Worm (Caenorhabditis elegans) whole organism, young adult: Measurements from ENCODE around the gene M01F1.9.

Source experiments
- B0336.3 ChIP-seq: fragments of 200-800 bp; sonication (Bioruptor generic); IDR thresholded peaks from 2 replicates; pipeline ENCODE4 v1.3.6; 2022; ENCODE audit warnings: missing genetic modification characterization, missing compliant biosample characterization
- C06A6.2 ChIP-seq: fragments of 200-800 bp; sonication (Bioruptor generic); conservative IDR thresholded peaks from 2 replicates; pipeline ENCODE4 v1.3.6; 2022; ENCODE audit warnings: missing genetic modification characterization, missing compliant biosample characterization
- F33H1.4 ChIP-seq: fragments of 200-800 bp; sonication (Bioruptor generic); IDR thresholded peaks from 2 replicates; pipeline ENCODE4 v1.3.6; 2022; ENCODE audit warnings: missing genetic modification reagents, missing genetic modification characterization, missing compliant biosample characterization
- F39B2.1 ChIP-seq: fragments of 200-800 bp; sonication (Bioruptor generic); IDR thresholded peaks from 2 replicates; pipeline ENCODE4 v1.3.6; 2022; ENCODE audit warnings: missing genetic modification reagents, missing genetic modification characterization, missing compliant biosample characterization
- ama-1 ChIP-seq, 3 experiments: fragments of 150-350 bp in 1 of 3; sonication (generic microtip) in 2 of 3; optimal IDR thresholded peaks; 2 replicates each; lab custom pipeline; 2014 to 2018; ENCODE audit warnings: missing biosample characterization in 2 of 3, missing genetic modification characterization in 2 of 3, missing genetic modification reagents in 2 of 3
- aptf-2 ChIP-seq: fragments of 200-800 bp; sonication (Bioruptor generic); conservative IDR thresholded peaks from 2 replicates; pipeline ENCODE4 v1.3.6; 2022; ENCODE audit warnings: missing genetic modification reagents, missing genetic modification characterization, missing compliant biosample characterization
- aptf-3 ChIP-seq: fragments of 200-800 bp; sonication (Bioruptor generic); IDR thresholded peaks from 2 replicates; pipeline ENCODE4 v1.3.6; 2022; ENCODE audit warnings: missing genetic modification characterization, missing compliant biosample characterization
- atf-7 ChIP-seq: sonication (generic microtip); optimal IDR thresholded peaks from 2 replicates; lab custom pipeline; 2017; ENCODE audit warnings: mild to moderate bottlenecking, missing genetic modification characterization, missing compliant biosample characterization
- attf-3 ChIP-seq: fragments of 200-800 bp; sonication (Bioruptor generic); conservative IDR thresholded peaks from 2 replicates; pipeline ENCODE4 v1.3.6; 2022; ENCODE audit warnings: missing genetic modification reagents, missing genetic modification characterization, missing compliant biosample characterization
- attf-5 ChIP-seq: fragments of 200-800 bp; sonication (Bioruptor generic); optimal IDR thresholded peaks from 2 replicates; lab custom pipeline; 2018; ENCODE audit warnings: mild to moderate bottlenecking, missing genetic modification characterization, missing compliant biosample characterization
- attf-6 ChIP-seq: fragments of 200-800 bp; sonication (Bioruptor generic); IDR thresholded peaks from 2 replicates; pipeline ENCODE4 v1.3.6; 2022; ENCODE audit warnings: missing genetic modification reagents, missing genetic modification characterization, missing compliant biosample characterization
- cebp-2 ChIP-seq: fragments of 200-800 bp; sonication (Bioruptor generic); IDR thresholded peaks from 2 replicates; pipeline ENCODE4 v1.3.6; 2022; ENCODE audit warnings: missing genetic modification characterization, missing compliant biosample characterization
- ceh-40 ChIP-seq: fragments of 200-800 bp; sonication (Bioruptor generic); IDR thresholded peaks from 2 replicates; pipeline ENCODE4 v1.3.6; 2022; ENCODE audit warnings: missing genetic modification characterization, missing compliant biosample characterization
- ceh-79 ChIP-seq: sonication (generic microtip); optimal IDR thresholded peaks from 2 replicates; lab custom pipeline; 2017; ENCODE audit warnings: mild to moderate bottlenecking, missing genetic modification characterization, missing compliant biosample characterization
- chd-7 ChIP-seq: sonication (generic microtip); optimal IDR thresholded peaks from 2 replicates; lab custom pipeline; 2016; ENCODE audit warnings: mild to moderate bottlenecking, missing genetic modification characterization, moderate library complexity, missing compliant biosample characterization
- efl-1 ChIP-seq: fragments of 150-350 bp; optimal IDR thresholded peaks from 2 replicates; lab custom pipeline; 2014; ENCODE audit warnings: missing biosample characterization, missing genetic modification reagents, missing genetic modification characterization
- ets-4 ChIP-seq: fragments of 200-800 bp; sonication (Bioruptor generic); optimal IDR thresholded peaks from 2 replicates; lab custom pipeline; 2018; ENCODE audit warnings: mild to moderate bottlenecking, missing genetic modification characterization, missing compliant biosample characterization
- hlh-26 ChIP-seq: fragments of 200-800 bp; sonication (Bioruptor generic); conservative IDR thresholded peaks from 2 replicates; pipeline ENCODE4 v1.3.6; 2022; ENCODE audit warnings: missing genetic modification reagents, missing genetic modification characterization, missing compliant biosample characterization
- hmg-1.2 ChIP-seq: fragments of 200-800 bp; sonication (Bioruptor generic); IDR thresholded peaks from 2 replicates; pipeline ENCODE4 v1.3.6; 2022; ENCODE audit warnings: missing genetic modification reagents, missing genetic modification characterization, missing compliant biosample characterization
- hmg-20 ChIP-seq: fragments of 200-800 bp; sonication (Bioruptor generic); IDR thresholded peaks from 2 replicates; pipeline ENCODE4 v1.3.6; 2022; ENCODE audit warnings: missing genetic modification reagents, missing genetic modification characterization, missing compliant biosample characterization
- hrde-1 ChIP-seq: sonication (generic microtip); optimal IDR thresholded peaks from 2 replicates; lab custom pipeline; 2016; ENCODE audit warnings: missing genetic modification characterization, mild to moderate bottlenecking, missing compliant biosample characterization, moderate library complexity, missing genotype, missing genetic modification reagents, borderline replicate concordance
- lin-26 ChIP-seq: fragments of 200-800 bp; sonication (Bioruptor generic); IDR thresholded peaks from 2 replicates; pipeline ENCODE4 v1.3.6; 2022; ENCODE audit warnings: missing genetic modification reagents, missing genetic modification characterization, missing compliant biosample characterization
- madf-10 ChIP-seq: sonication (generic microtip); optimal IDR thresholded peaks from 2 replicates; lab custom pipeline; 2016; ENCODE audit warnings: mild to moderate bottlenecking, missing genetic modification characterization, missing compliant biosample characterization
- madf-3 ChIP-seq: fragments of 200-800 bp; sonication (Bioruptor generic); IDR thresholded peaks from 2 replicates; pipeline ENCODE4 v1.3.6; 2022; ENCODE audit warnings: missing genetic modification reagents, missing genetic modification characterization, missing compliant biosample characterization
- mxl-1 ChIP-seq: sonication (generic microtip); optimal IDR thresholded peaks from 2 replicates; lab custom pipeline; 2016; ENCODE audit warnings: missing genetic modification characterization, missing compliant biosample characterization
- nhr-179 ChIP-seq: sonication (generic microtip); optimal IDR thresholded peaks from 2 replicates; lab custom pipeline; 2016; ENCODE audit warnings: mild to moderate bottlenecking, missing genetic modification characterization, missing compliant biosample characterization
- nhr-80 ChIP-seq: sonication (generic microtip); optimal IDR thresholded peaks from 2 replicates; lab custom pipeline; 2016; ENCODE audit warnings: missing genetic modification characterization, missing compliant biosample characterization
- unc-62 ChIP-seq: fragments of 150-350 bp; optimal IDR thresholded peaks from 2 replicates; lab custom pipeline; 2014; ENCODE audit warnings: missing biosample characterization, missing genetic modification reagents, missing genetic modification characterization
- xnd-1 ChIP-seq: sonication (generic microtip); optimal IDR thresholded peaks from 2 replicates; lab custom pipeline; 2016; ENCODE audit warnings: missing genotype, missing genetic modification reagents, missing genetic modification characterization, missing compliant biosample characterization
- zfh-2 ChIP-seq: fragments of 200-800 bp; sonication (Bioruptor generic); conservative IDR thresholded peaks from 2 replicates; pipeline ENCODE4 v1.3.6; 2022; ENCODE audit warnings: missing genetic modification reagents, missing genetic modification characterization, missing compliant biosample characterization
- zim-3 ChIP-seq: sonication (generic microtip); optimal IDR thresholded peaks from 2 replicates; lab custom pipeline; 2017; ENCODE audit warnings: mild to moderate bottlenecking, missing genetic modification characterization, moderate library complexity, missing compliant biosample characterization
- ztf-22 ChIP-seq: fragments of 200-800 bp; sonication (Bioruptor generic); optimal IDR thresholded peaks from 2 replicates; lab custom pipeline; 2018; ENCODE audit warnings: mild to moderate bottlenecking, missing genetic modification characterization, moderate library complexity, missing compliant biosample characterization
- ztf-26 ChIP-seq: sonication (generic microtip); optimal IDR thresholded peaks from 2 replicates; lab custom pipeline; 2017; ENCODE audit warnings: missing genetic modification characterization, missing compliant biosample characterization
- ztf-6 ChIP-seq: fragments of 200-800 bp; sonication (Bioruptor generic); IDR thresholded peaks from 2 replicates; pipeline ENCODE4 v1.3.6; 2022; ENCODE audit warnings: missing genetic modification reagents, missing genetic modification characterization, missing compliant biosample characterization

Gene M01F1.9

DNA sequence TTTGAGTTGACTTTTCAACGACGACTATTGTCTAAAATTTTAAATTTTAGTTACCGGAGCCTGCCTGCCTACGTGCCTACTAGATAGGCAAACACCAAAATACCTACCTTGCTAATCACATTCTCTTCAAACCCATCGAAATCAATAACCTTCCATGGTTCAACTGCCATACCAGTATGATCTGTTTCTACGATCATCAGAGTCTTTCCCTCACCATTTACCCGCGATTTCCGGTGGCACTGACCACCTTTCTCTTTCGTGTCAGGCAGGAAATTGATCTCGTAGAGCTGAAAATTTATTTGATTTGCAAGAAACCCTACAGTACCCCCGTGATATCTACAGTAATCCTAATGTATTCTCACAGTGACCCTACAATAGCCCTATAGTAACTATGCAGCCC, 13.9 kb downstream of the M01F1.9 start:
- TF ChIP-seq lin-26 (GFP tag; lab: Robert Waterston, UW), result no peak
- no peak for TF ChIP-seq zfh-2 (GFP tag; lab: Robert Waterston, UW)
- no peak for TF ChIP-seq F39B2.1
- no peak for TF ChIP-seq madf-10
- TF ChIP-seq ztf-22, result no peak
- no peak for TF ChIP-seq ztf-26 (tag; lab: Kevin White, UChicago)
- no peak for TF ChIP-seq ets-4 (GFP tag; lab: Kevin White, UChicago)
- TF ChIP-seq ceh-79 (tag; lab: Kevin White, UChicago), result no peak
- no peak for TF ChIP-seq ztf-6 (GFP tag; lab: Robert Waterston, UW)
- no peak for TF ChIP-seq nhr-80 (tag; lab: Kevin White, UChicago)
- TF ChIP-seq madf-3, result no peak
- TF ChIP-seq B0336.3 (GFP tag; lab: Robert Waterston, UW), result no peak
- TF ChIP-seq, all 124 proteins: peak for 0

DNA sequence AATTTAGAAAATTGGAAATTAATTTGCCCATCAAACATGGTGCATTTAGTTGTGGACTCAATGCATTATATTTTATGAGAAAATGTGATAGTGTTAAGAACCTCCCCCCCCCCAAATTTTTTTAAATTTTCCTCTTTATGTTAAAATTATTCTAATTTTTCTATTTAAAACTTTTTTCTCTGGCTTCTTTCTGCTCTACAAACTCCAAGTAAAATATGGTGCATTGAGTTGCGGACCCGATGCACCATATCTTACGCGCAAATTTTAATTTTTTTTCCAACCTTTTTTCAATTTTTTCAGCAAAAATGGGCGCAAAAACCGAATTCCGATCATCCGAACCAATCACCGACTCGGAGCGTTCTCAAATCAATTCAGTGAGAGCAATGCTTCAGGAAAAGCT, 16.6 kb downstream of the M01F1.9 start, which contains the start of gene C34C12.6:
C34C12.6 (plus strand) TSS at position 301 of the 400 bp plus-strand sequence.
- no peak for TF ChIP-seq nhr-179 (tag; lab: Kevin White, UChicago)
- TF ChIP-seq mxl-1, result no peak
- TF ChIP-seq chd-7 (tag; lab: Kevin White, UChicago), result no peak
- TF ChIP-seq hmg-20 (GFP tag; lab: Robert Waterston, UW), result no peak
- no peak for TF ChIP-seq attf-5 (GFP tag; lab: Kevin White, UChicago)
- TF ChIP-seq hmg-1.2 (GFP tag; lab: Robert Waterston, UW), result no peak

ce11 chrIII:3480950-3481349, 17.9 kb downstream of the M01F1.9 start:
- TF ChIP-seq atf-7 (tag; lab: Kevin White, UChicago) (no peak), attf-3 (GFP tag; lab: Robert Waterston, UW) (no peak), zim-3 (tag; lab: Kevin White, UChicago) (no peak), attf-6 (GFP tag; lab: Robert Waterston, UW) (no peak)

DNA sequence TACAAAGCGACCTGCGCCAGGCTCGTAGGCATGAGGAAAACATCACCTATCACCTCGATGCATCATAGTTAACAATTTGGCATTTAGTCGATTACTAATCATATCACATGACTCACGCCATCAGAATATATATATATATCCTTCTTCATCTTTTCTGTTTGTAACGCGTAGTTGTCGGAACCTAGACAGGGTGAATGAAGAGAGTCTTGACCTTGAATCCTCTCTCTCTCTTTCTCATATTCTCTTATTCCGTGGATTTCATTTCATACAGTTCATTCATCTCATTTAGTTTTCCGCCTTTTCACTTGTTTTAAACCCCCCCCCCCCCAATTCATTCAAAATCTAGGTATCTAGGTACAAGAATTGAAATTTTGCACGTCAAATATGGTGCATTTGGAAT, 18.6 kb downstream of the M01F1.9 start:
- TF ChIP-seq C06A6.2 (GFP tag; lab: Robert Waterston, UW) (no peak), xnd-1 (tag; lab: Kevin White, UChicago) (no peak), F33H1.4 (GFP tag; lab: Robert Waterston, UW) (no peak), aptf-2 (GFP tag; lab: Robert Waterston, UW) (no peak), cebp-2 (GFP tag; lab: Robert Waterston, UW) (no peak), ceh-40 (GFP tag; lab: Robert Waterston, UW) (no peak), ama-1 (optimal IDR thresholded peaks at IDR 0.05; lab: Kevin White, UChicago) (no peak), ama-1 (GFP tag; optimal IDR thresholded peaks at IDR 0.05; lab: Kevin White, UChicago) (no peak), unc-62 (GFP tag; lab: Kevin White, UChicago) (no peak), aptf-3 (no peak), zim-3 (tag; lab: Kevin White, UChicago) (no peak), efl-1 (GFP tag; lab: Kevin White, UChicago) (no peak), hrde-1 (no peak), chd-7 (tag; lab: Kevin White, UChicago) (no peak), hlh-26 (no peak)
